Worm (Caenorhabditis elegans) whole organism, L1 larva: ENCODE data around the gene Y53C12A.8.
A peak's percentile ranks its signal among the peaks of the same experiment; 100 is the strongest.

Experiments
- F16B12.6 ChIP-seq: fragments of 150-350 bp; optimal IDR thresholded peaks from 2 replicates; lab custom pipeline; 2014; ENCODE audit warnings: missing biosample characterization, missing genetic modification characterization
- Y116A8C.19 ChIP-seq: sonication (generic microtip); optimal IDR thresholded peaks from 2 replicates; lab custom pipeline; 2016; ENCODE audit warnings: missing compliant biosample characterization, missing genetic modification characterization, borderline replicate concordance
- aly-2 ChIP-seq: fragments of 150-350 bp; optimal IDR thresholded peaks from 2 replicates; lab custom pipeline; 2014; ENCODE audit warnings: missing biosample characterization, missing genetic modification characterization
- blmp-1 ChIP-seq: fragments of 150-350 bp; optimal IDR thresholded peaks from 2 replicates; lab custom pipeline; 2014; ENCODE audit warnings: missing biosample characterization, missing genetic modification characterization
- ceh-88 ChIP-seq: fragments of 200-800 bp; sonication (Bioruptor generic); IDR thresholded peaks from 2 replicates; pipeline ENCODE4 v1.3.6; 2022; ENCODE audit warnings: missing genetic modification characterization, missing compliant biosample characterization
- ces-1 ChIP-seq: fragments of 150-350 bp; optimal IDR thresholded peaks from 2 replicates; lab custom pipeline; 2014; ENCODE audit warnings: missing biosample characterization, missing genetic modification reagents, missing genetic modification characterization
- efl-3 ChIP-seq: fragments of 200-800 bp; sonication (Bioruptor generic); optimal IDR thresholded peaks from 2 replicates; lab custom pipeline; 2018; ENCODE audit warnings: mild to moderate bottlenecking, missing genetic modification characterization, missing compliant biosample characterization
- elt-3 ChIP-seq, 6 experiments: fragments of 150-350 bp in 1 of 6; sonication (generic microtip); optimal IDR thresholded peaks; 2 replicates each; lab custom pipeline; 2017 to 2018; ENCODE audit warnings: missing biosample characterization in 6 of 6, missing genetic modification characterization in 6 of 6, inconsistent platforms in 1 of 6
- fkh-10 ChIP-seq: sonication (generic microtip); optimal IDR thresholded peaks from 2 replicates; lab custom pipeline; 2017; ENCODE audit warnings: missing biosample characterization, missing genetic modification reagents, missing genetic modification characterization
- fkh-8 ChIP-seq: sonication (generic microtip); optimal IDR thresholded peaks from 2 replicates; lab custom pipeline; 2016; ENCODE audit warnings: mild to moderate bottlenecking, missing genetic modification characterization, missing compliant biosample characterization
- grh-1 ChIP-seq: fragments of 200-800 bp; sonication (Bioruptor generic); IDR thresholded peaks from 2 replicates; pipeline ENCODE4 v1.3.6; 2022; ENCODE audit warnings: missing genetic modification reagents, missing genetic modification characterization, missing compliant biosample characterization
- hpl-2 ChIP-seq: fragments of 150-350 bp; optimal IDR thresholded peaks from 2 replicates; lab custom pipeline; 2014; ENCODE audit warnings: missing biosample characterization, missing genetic modification reagents, missing genetic modification characterization
- irx-1 ChIP-seq: sonication (generic microtip); optimal IDR thresholded peaks from 2 replicates; lab custom pipeline; 2016; ENCODE audit warnings: missing genetic modification characterization, missing compliant biosample characterization
- isw-1 ChIP-seq: fragments of 200-800 bp; sonication (Bioruptor generic); IDR thresholded peaks from 2 replicates; pipeline ENCODE4 v1.3.6; 2022; ENCODE audit warnings: missing genetic modification characterization, missing compliant biosample characterization
- jun-1 ChIP-seq: fragments of 150-350 bp; optimal IDR thresholded peaks from 2 replicates; lab custom pipeline; 2014; ENCODE audit warnings: missing biosample characterization, missing genetic modification reagents, missing genetic modification characterization
- lin-14 ChIP-seq: fragments of 200-800 bp; sonication (Bioruptor generic); optimal IDR thresholded peaks from 2 replicates; lab custom pipeline; 2018; ENCODE audit warnings: mild to moderate bottlenecking, missing genetic modification characterization, moderate library complexity, missing compliant biosample characterization
- lin-15B ChIP-seq: fragments of 150-350 bp; sonication (generic microtip); optimal IDR thresholded peaks from 3 replicates; lab custom pipeline; 2014; ENCODE audit warnings: missing biosample characterization, missing genetic modification characterization
- lsy-2 ChIP-seq, 2 experiments: fragments of 150-350 bp; optimal IDR thresholded peaks; 2 replicates each; lab custom pipeline; 2014; ENCODE audit warnings: missing biosample characterization in 2 of 2, missing genetic modification characterization in 2 of 2
- mab-9 ChIP-seq: fragments of 200-800 bp; sonication (Bioruptor generic); IDR thresholded peaks from 2 replicates; pipeline ENCODE4 v1.3.6; 2022; ENCODE audit warnings: missing genetic modification reagents, missing genetic modification characterization, missing compliant biosample characterization
- mdl-1 ChIP-seq, 2 experiments: fragments of 150-350 bp; optimal IDR thresholded peaks; 2 replicates each; lab custom pipeline; 2014 to 2017; ENCODE audit warnings: missing biosample characterization in 2 of 2, missing genetic modification characterization in 2 of 2, inconsistent platforms in 1 of 2
- mef-2 ChIP-seq: fragments of 150-350 bp; optimal IDR thresholded peaks from 2 replicates; lab custom pipeline; 2014; ENCODE audit warnings: missing biosample characterization, missing genetic modification characterization
- nhr-11 ChIP-seq: fragments of 150-350 bp; optimal IDR thresholded peaks from 2 replicates; lab custom pipeline; 2014; ENCODE audit warnings: missing biosample characterization, missing genetic modification characterization
- nhr-20 ChIP-seq: sonication (generic microtip); optimal IDR thresholded peaks from 2 replicates; lab custom pipeline; 2016; ENCODE audit warnings: mild to moderate bottlenecking, missing genetic modification characterization, missing compliant biosample characterization
- nhr-28 ChIP-seq: fragments of 150-350 bp; optimal IDR thresholded peaks from 2 replicates; lab custom pipeline; 2014; ENCODE audit warnings: missing biosample characterization, missing genetic modification characterization
- nhr-71 ChIP-seq: sonication (generic microtip); optimal IDR thresholded peaks from 2 replicates; lab custom pipeline; 2016; ENCODE audit warnings: mild to moderate bottlenecking, missing genetic modification characterization, moderate library complexity, missing compliant biosample characterization
- nhr-76 ChIP-seq: sonication (generic microtip); optimal IDR thresholded peaks from 2 replicates; lab custom pipeline; 2017; ENCODE audit warnings: missing biosample characterization, missing genetic modification characterization
- nhr-85 ChIP-seq: sonication (generic microtip); peaks from one replicate; lab custom pipeline; 2016; ENCODE audit warnings: missing genetic modification characterization, inconsistent platforms, missing compliant biosample characterization
- pag-3 ChIP-seq: sonication (generic microtip); optimal IDR thresholded peaks from 2 replicates; lab custom pipeline; 2017; ENCODE audit warnings: missing genetic modification characterization, mild to moderate bottlenecking, missing compliant biosample characterization, antibody characterized with exemption, borderline replicate concordance; ENCODE audit not compliant: insufficient read depth
- skn-1 ChIP-seq: fragments of 150-350 bp; optimal IDR thresholded peaks from 2 replicates; lab custom pipeline; 2014; ENCODE audit warnings: missing biosample characterization, missing genetic modification characterization
- sox-4 ChIP-seq: sonication (generic microtip); optimal IDR thresholded peaks from 2 replicates; lab custom pipeline; 2016; ENCODE audit warnings: missing genetic modification characterization, missing compliant biosample characterization
- sup-37 ChIP-seq: fragments of 200-800 bp; sonication (Bioruptor generic); optimal IDR thresholded peaks from 2 replicates; lab custom pipeline; 2018; ENCODE audit warnings: mild to moderate bottlenecking, missing genetic modification characterization, missing compliant biosample characterization
- tbx-2 ChIP-seq: sonication (generic microtip); optimal IDR thresholded peaks from 2 replicates; lab custom pipeline; 2016; ENCODE audit warnings: missing genetic modification characterization, missing compliant biosample characterization
- tlp-1 ChIP-seq: fragments of 150-350 bp; optimal IDR thresholded peaks from 2 replicates; lab custom pipeline; 2014; ENCODE audit warnings: missing biosample characterization, missing genetic modification characterization
- unc-130 ChIP-seq: fragments of 150-350 bp; optimal IDR thresholded peaks from 2 replicates; lab custom pipeline; 2017; ENCODE audit warnings: missing biosample characterization, missing genetic modification characterization, inconsistent platforms
- unc-30 ChIP-seq: sonication (generic microtip); optimal IDR thresholded peaks from 2 replicates; lab custom pipeline; 2017; ENCODE audit warnings: missing biosample characterization, missing genetic modification characterization
- vab-15 ChIP-seq: sonication (generic microtip); optimal IDR thresholded peaks from 2 replicates; lab custom pipeline; 2017; ENCODE audit warnings: missing genotype, mild to moderate bottlenecking, missing genetic modification characterization, missing compliant biosample characterization
- zag-1 ChIP-seq: fragments of 150-350 bp; optimal IDR thresholded peaks from 2 replicates; lab custom pipeline; 2014; ENCODE audit warnings: missing biosample characterization, missing genetic modification characterization

The Y53C12A.8 gene

ce11 chrII:9665577-9665976 is 34.7 kb downstream of the Y53C12A.8 start, which contains the start of gene ZK1320.5:
Gene ZK1320.5, minus strand, starts transcription at chrII:9665677.
- TF ChIP-seq nhr-28 (tag; lab: Kevin White, UChicago) (no peak), ces-1 (no peak), mef-2 (tag; lab: Kevin White, UChicago) (no peak), aly-2 (tag; lab: Kevin White, UChicago) (no peak), jun-1 (no peak), lin-14 (GFP tag; lab: Kevin White, UChicago) (peak; percentile 15), nhr-71 (tag; lab: Kevin White, UChicago) (peak; percentile 22), vab-15 (no peak), fkh-8 (tag; lab: Kevin White, UChicago) (peak; percentile 38), nhr-11 (tag; lab: Kevin White, UChicago) (no peak), pag-3 (tag; lab: Kevin White, UChicago) (no peak), mdl-1 (tag; optimal IDR thresholded peaks at IDR 0.05; lab: Kevin White, UChicago) (no peak), sup-37 (GFP tag; lab: Kevin White, UChicago) (no peak), isw-1 (GFP tag; lab: Robert Waterston, UW) (no peak), Y116A8C.19 (tag; lab: Kevin White, UChicago) (no peak), ceh-88 (no peak), hpl-2 (no peak), efl-3 (no peak), skn-1 (no peak), irx-1 (tag; lab: Kevin White, UChicago) (no peak), nhr-85 (tag; lab: Kevin White, UChicago) (no peak), grh-1 (GFP tag; lab: Robert Waterston, UW) (no peak), lsy-2 (tag; optimal IDR thresholded peaks at IDR 0.05; lab: Kevin White, UChicago) (no peak)

ce11 chrII:9662797-9663196 is 37.5 kb downstream of the Y53C12A.8 start, which contains the start of gene cyp-13A10:
Gene cyp-13A10, minus strand, starts transcription at chrII:9662884.
- TF ChIP-seq nhr-76 (tag; lab: Kevin White, UChicago) (no peak), unc-30 (tag; lab: Kevin White, UChicago) (no peak), zag-1 (tag; lab: Kevin White, UChicago) (no peak), unc-130 (tag; lab: Kevin White, UChicago) (no peak), isw-1 (GFP tag; lab: Robert Waterston, UW) (no peak), mab-9 (GFP tag; lab: Robert Waterston, UW) (no peak), nhr-28 (tag; lab: Kevin White, UChicago) (no peak), F16B12.6 (tag; lab: Kevin White, UChicago) (no peak), ces-1 (no peak), sox-4 (tag; lab: Kevin White, UChicago) (no peak), blmp-1 (tag; lab: Kevin White, UChicago) (peak; percentile 26), tbx-2 (no peak), lin-15B (no peak), fkh-10 (GFP tag; lab: Kevin White, UChicago) (no peak), lin-14 (GFP tag; lab: Kevin White, UChicago) (peak; percentile 10), efl-3 (no peak), nhr-20 (tag; lab: Kevin White, UChicago) (peak; percentile 47), grh-1 (GFP tag; lab: Robert Waterston, UW) (no peak), nhr-71 (tag; lab: Kevin White, UChicago) (peak; percentile 18), nhr-85 (tag; lab: Kevin White, UChicago) (peak; percentile 66), skn-1 (no peak), tlp-1 (no peak), elt-3 (tag; optimal IDR thresholded peaks at IDR 0.05; lab: Kevin White, UChicago) (peak in 1 of 6 experiments; percentile 38), mef-2 (tag; lab: Kevin White, UChicago) (no peak)
- TF ChIP-seq, all 84 proteins: peak for 6

ce11 chrII:9662160-9662559 is 38.1 kb downstream of the Y53C12A.8 start:
- TF ChIP-seq elt-3 (tag; optimal IDR thresholded peaks at IDR 0.05; lab: Kevin White, UChicago) = no peak
- no peak for TF ChIP-seq nhr-20 (tag; lab: Kevin White, UChicago)
- no peak for TF ChIP-seq lin-14 (GFP tag; lab: Kevin White, UChicago)
